Fruit fly (Drosophila melanogaster): Measurements from ENCODE around the gene OdsH.
A peak's percentile ranks its signal among the peaks of the same experiment; 100 is the strongest.

OdsH gene

dm6 chrX:17760522-17760921, 30.3 kb upstream of the OdsH start (continued):
- TF ChIP-seq Xrp1 (GFP tag; IDR thresholded peaks at IDR 0.05) (peak; percentile 16; the same call in 1 of the 2 replicates), zf30C (GFP tag; optimal IDR thresholded peaks at IDR 0.05) (peak; percentile 41), gcm (GFP tag; optimal IDR thresholded peaks at IDR 0.05) (no peak), CG17359 (tag; optimal IDR thresholded peaks at IDR 0.05) (no peak), CG2129 (GFP tag; IDR thresholded peaks at IDR 0.05; ENCODE audit: partially characterized antibody) (no peak), CG4404 (GFP tag; IDR thresholded peaks at IDR 0.05) (0 out of 2 replicates have a peak, but pooled peaks have one; percentile 30), CG6689 (GFP tag; IDR thresholded peaks at IDR 0.05) (no peak), CG8281 (tag; optimal IDR thresholded peaks at IDR 0.05) (no peak), psq (GFP tag; optimal IDR thresholded peaks at IDR 0.05) (no peak), CG12104 (GFP tag; optimal IDR thresholded peaks at IDR 0.05) (no peak), CG6654 (GFP tag; optimal IDR thresholded peaks at IDR 0.05) (no peak), otp (GFP tag; IDR thresholded peaks at IDR 0.05) (no peak), CG9727 (GFP tag; optimal IDR thresholded peaks at IDR 0.05) (peak; percentile 23), Mes4 (GFP tag; optimal IDR thresholded peaks at IDR 0.05) (no peak), Dbx (GFP tag; IDR thresholded peaks at IDR 0.05) (no peak), CG13123 (GFP tag; optimal IDR thresholded peaks at IDR 0.05) (no peak), pita (GFP tag; optimal IDR thresholded peaks at IDR 0.05) (no peak), phol (tag; optimal IDR thresholded peaks at IDR 0.05) (peak; percentile 5), ac (GFP tag; optimal IDR thresholded peaks at IDR 0.05) (no peak), CG11695 (GFP tag; IDR thresholded peaks at IDR 0.05) (no peak), rib (GFP tag; IDR thresholded peaks at IDR 0.05) (no peak), CG12659 (GFP tag; optimal IDR thresholded peaks at IDR 0.05) (no peak), dimm (GFP tag; IDR thresholded peaks at IDR 0.05) (no peak), dmrt11E (tag; optimal IDR thresholded peaks at IDR 0.05) (peak; percentile 48), CG15696 (tag; optimal IDR thresholded peaks at IDR 0.05) (peak; percentile 6), esg (GFP tag; conservative IDR thresholded peaks at IDR 0.05) (no peak), sd (tag; optimal IDR thresholded peaks at IDR 0.05) (no peak), chif (GFP tag; optimal IDR thresholded peaks at IDR 0.05) (peak in 1 of 2 experiments; percentile 15)

dm6 chrX:17762270-17762669, 28.5 kb upstream of the OdsH start:
- TF ChIP-seq TFAM (GFP tag; optimal IDR thresholded peaks at IDR 0.05): no peak
- peak; percentile 68 for TF ChIP-seq CG7839 (tag; optimal IDR thresholded peaks at IDR 0.05)
- TF ChIP-seq Xrp1 (GFP tag; IDR thresholded peaks at IDR 0.05): no peak
- peak; percentile 2 for TF ChIP-seq Asciz (GFP tag; optimal IDR thresholded peaks at IDR 0.05)
- TF ChIP-seq Oli (tag; optimal IDR thresholded peaks at IDR 0.05): peak; percentile 41
- peak; percentile 20 for TF ChIP-seq CG12391 (tag; optimal IDR thresholded peaks at IDR 0.05)
- no peak for TF ChIP-seq otp (GFP tag; IDR thresholded peaks at IDR 0.05)
- TF ChIP-seq fd96Cb (tag; optimal IDR thresholded peaks at IDR 0.05): peak; percentile 58
- TF ChIP-seq dmrt11E (tag; optimal IDR thresholded peaks at IDR 0.05): peak; percentile 20
- TF ChIP-seq CG18262 (tag; optimal IDR thresholded peaks at IDR 0.05): peak; percentile 60
- peak; percentile 43 for TF ChIP-seq grau (tag; optimal IDR thresholded peaks at IDR 0.05)
- peak; percentile 45 for TF ChIP-seq Sox102F (GFP tag; optimal IDR thresholded peaks at IDR 0.05)
- peak; percentile 36 for TF ChIP-seq Sox100B (GFP tag; optimal IDR thresholded peaks at IDR 0.05)
- peak; percentile 18 for TF ChIP-seq CG14710 (tag; optimal IDR thresholded peaks at IDR 0.05)
- peak; percentile 19 for TF ChIP-seq gcm (GFP tag; optimal IDR thresholded peaks at IDR 0.05)
- peak; percentile 25 for TF ChIP-seq CG17829 (tag; optimal IDR thresholded peaks at IDR 0.05)
- TF ChIP-seq lola (GFP tag; optimal IDR thresholded peaks at IDR 0.05): peak in 1 of 3 experiments; percentile 41
- peak; percentile 55 for TF ChIP-seq CoRest (tag; optimal IDR thresholded peaks at IDR 0.05)
- TF ChIP-seq bsh (GFP tag; optimal IDR thresholded peaks at IDR 0.05): peak in 1 of 2 experiments; percentile 52
- peak; percentile 20 for TF ChIP-seq D19A (tag; optimal IDR thresholded peaks at IDR 0.05)
- no peak for TF ChIP-seq CG11723 (GFP tag; optimal IDR thresholded peaks at IDR 0.05)
- peak; percentile 16 for TF ChIP-seq CG15269 (tag; optimal IDR thresholded peaks at IDR 0.05)
- peak; percentile 65 for TF ChIP-seq CG31441 (GFP tag; IDR thresholded peaks at IDR 0.05)
- TF ChIP-seq CG15601 (tag; optimal IDR thresholded peaks at IDR 0.05): peak; percentile 42
- peak; percentile 64 for TF ChIP-seq CG2712 (tag; optimal IDR thresholded peaks at IDR 0.05)
- no peak for TF ChIP-seq CG5245 (GFP tag; optimal IDR thresholded peaks at IDR 0.05)
